Fruit fly (Drosophila melanogaster) whole organism, embryonic: Measurements from ENCODE around the gene mRpL28.

Experiments
- Blimp-1 ChIP-seq: fragments of 200-800 bp; sonication (Bioruptor generic); optimal IDR thresholded peaks from 3 replicates; lab custom pipeline; 2018; ENCODE audit warnings: missing biosample characterization, missing genetic modification characterization, mild to moderate bottlenecking, moderate library complexity, missing genetic modification reagents
- C15 ChIP-seq: fragments of 200-800 bp; sonication (Bioruptor generic); IDR thresholded peaks from 3 replicates; pipeline ENCODE4 v1.3.6; 2022; ENCODE audit warnings: missing biosample characterization, missing genetic modification characterization
- CG10267 ChIP-seq: fragments of 200-800 bp; sonication (Bioruptor generic); optimal IDR thresholded peaks from 2 replicates; lab custom pipeline; 2018; ENCODE audit warnings: missing biosample characterization, mild to moderate bottlenecking, missing genetic modification characterization, moderate library complexity
- CG11560 ChIP-seq: fragments of 200-800 bp; sonication (Bioruptor generic); IDR thresholded peaks from 3 replicates; pipeline ENCODE4 v1.3.6; 2022; ENCODE audit warnings: missing biosample characterization, missing genetic modification characterization
- CG11696 ChIP-seq: fragments of 200-800 bp; sonication (Bioruptor generic); IDR thresholded peaks from 2 replicates; pipeline ENCODE4 v1.3.6; 2022; ENCODE audit warnings: missing biosample characterization, missing genetic modification characterization
- CG12071 ChIP-seq: fragments of 200-800 bp; sonication (Bioruptor generic); optimal IDR thresholded peaks from 3 replicates; lab custom pipeline; 2018; ENCODE audit warnings: missing biosample characterization, mild to moderate bottlenecking, missing genetic modification characterization
- CG12104 ChIP-seq: fragments of 200-800 bp; sonication (Bioruptor generic); optimal IDR thresholded peaks from 3 replicates; lab custom pipeline; 2016; ENCODE audit warnings: missing biosample characterization, missing genetic modification characterization
- CG12155 ChIP-seq: fragments of 200-800 bp; sonication (Bioruptor generic); optimal IDR thresholded peaks from 3 replicates; lab custom pipeline; 2016; ENCODE audit warnings: missing biosample characterization, missing genetic modification characterization
- CG15601 ChIP-seq: fragments of 200-800 bp; sonication (Bioruptor generic); optimal IDR thresholded peaks from 3 replicates; lab custom pipeline; 2019; ENCODE audit warnings: missing biosample characterization, mild to moderate bottlenecking, missing genetic modification characterization, moderate library complexity
- CG16863 ChIP-seq: fragments of 200-800 bp; sonication (Bioruptor generic); optimal IDR thresholded peaks from 3 replicates; lab custom pipeline; 2016; ENCODE audit warnings: missing biosample characterization, missing genetic modification characterization
- CG17186 ChIP-seq: fragments of 200-800 bp; sonication (Bioruptor generic); optimal IDR thresholded peaks from 3 replicates; lab custom pipeline; 2017; ENCODE audit warnings: missing biosample characterization, missing genetic modification reagents, missing genetic modification characterization
- CG1792 ChIP-seq: fragments of 200-800 bp; sonication (Bioruptor generic); optimal IDR thresholded peaks from 2 replicates; lab custom pipeline; 2016; ENCODE audit warnings: missing biosample characterization, missing genetic modification characterization
- CG31388 ChIP-seq: fragments of 200-800 bp; sonication (Bioruptor generic); optimal IDR thresholded peaks from 2 replicates; lab custom pipeline; 2016; ENCODE audit warnings: missing biosample characterization, missing genetic modification characterization
- CG42726 ChIP-seq: fragments of 200-800 bp; sonication (Bioruptor generic); IDR thresholded peaks from 2 replicates; pipeline ENCODE4 v1.3.6; 2022; ENCODE audit warnings: missing biosample characterization, missing genetic modification characterization; ENCODE audit not compliant: partially characterized antibody
- CG7271 ChIP-seq: fragments of 200-800 bp; sonication (Bioruptor generic); optimal IDR thresholded peaks from 2 replicates; lab custom pipeline; 2018; ENCODE audit warnings: missing biosample characterization, mild to moderate bottlenecking, missing genetic modification characterization, moderate library complexity
- CG8388 ChIP-seq: fragments of 200-800 bp; sonication (Bioruptor generic); optimal IDR thresholded peaks from 2 replicates; lab custom pipeline; 2019; ENCODE audit warnings: missing biosample characterization, mild to moderate bottlenecking, missing genetic modification characterization, moderate library complexity
- CG9797 ChIP-seq: fragments of 200-800 bp; sonication (Bioruptor generic); optimal IDR thresholded peaks from 3 replicates; lab custom pipeline; 2018; ENCODE audit warnings: missing biosample characterization, mild to moderate bottlenecking, missing genetic modification characterization
- CG9876 ChIP-seq: fragments of 200-800 bp; sonication (Bioruptor generic); optimal IDR thresholded peaks from 2 replicates; lab custom pipeline; 2016; ENCODE audit warnings: missing biosample characterization, missing genetic modification characterization
- Camta ChIP-seq: fragments of 200-800 bp; sonication (Bioruptor generic); optimal IDR thresholded peaks from 2 replicates; lab custom pipeline; 2016; ENCODE audit warnings: missing biosample characterization, missing genetic modification characterization
- CrebB ChIP-seq: fragments of 200-800 bp; sonication (Bioruptor generic); optimal IDR thresholded peaks from 3 replicates; lab custom pipeline; 2018; ENCODE audit warnings: missing biosample characterization, mild to moderate bottlenecking, missing genetic modification characterization
- Doc2 ChIP-seq: fragments of 200-800 bp; sonication (Bioruptor generic); IDR thresholded peaks from 2 replicates; pipeline ENCODE4 v1.3.6; 2022; ENCODE audit warnings: missing biosample characterization, missing genetic modification characterization
- Dref ChIP-seq: fragments of 200-800 bp; sonication (Bioruptor generic); IDR thresholded peaks from 2 replicates; pipeline ENCODE4 v1.3.6; 2022; ENCODE audit warnings: missing biosample characterization, missing genetic modification characterization
- E2f1 ChIP-seq: fragments of 200-800 bp; sonication (Bioruptor generic); IDR thresholded peaks from 2 replicates; pipeline ENCODE4 v1.3.6; 2022; ENCODE audit warnings: missing biosample characterization, missing genetic modification characterization
- HHEX ChIP-seq: fragments of 200-800 bp; sonication (Bioruptor generic); optimal IDR thresholded peaks from 3 replicates; lab custom pipeline; 2017; ENCODE audit warnings: missing biosample characterization, mild to moderate bottlenecking, missing genetic modification characterization, missing genetic modification reagents
- HmgD ChIP-seq: fragments of 200-800 bp; sonication (Bioruptor generic); optimal IDR thresholded peaks from 3 replicates; lab custom pipeline; 2016; ENCODE audit warnings: missing biosample characterization, missing genetic modification characterization
- Hmx ChIP-seq: fragments of 200-800 bp; sonication (Bioruptor generic); optimal IDR thresholded peaks from 2 replicates; lab custom pipeline; 2016; ENCODE audit warnings: missing biosample characterization, missing genetic modification characterization
- Hr3 ChIP-seq: fragments of 200-800 bp; sonication (Bioruptor generic); optimal IDR thresholded peaks from 3 replicates; lab custom pipeline; 2016; ENCODE audit warnings: missing biosample characterization, missing genetic modification characterization
- Hr78 ChIP-seq, 2 experiments: fragments of 200-800 bp in 1 of 2; fragments of >200 bp in 1 of 2; sonication (Bioruptor generic) in 1 of 2; optimal IDR thresholded peaks; 2 replicates each; lab custom pipeline; 2017 to 2019; ENCODE audit warnings: missing biosample characterization in 2 of 2, missing genetic modification characterization in 2 of 2, mild to moderate bottlenecking in 1 of 2, moderate library complexity in 1 of 2
- Hsf ChIP-seq: fragments of 200-800 bp; sonication (Bioruptor generic); optimal IDR thresholded peaks from 3 replicates; lab custom pipeline; 2016; ENCODE audit warnings: missing biosample characterization, missing genetic modification characterization
- NC2β ChIP-seq: fragments of 200-800 bp; sonication (Bioruptor generic); optimal IDR thresholded peaks from 2 replicates; lab custom pipeline; 2016; ENCODE audit warnings: missing biosample characterization, missing genetic modification characterization
- Oaz ChIP-seq: fragments of 200-800 bp; sonication (Bioruptor generic); IDR thresholded peaks from 2 replicates; pipeline ENCODE4 v1.3.6; 2022; ENCODE audit warnings: missing biosample characterization, missing genetic modification characterization
- Xrp1 ChIP-seq: fragments of 200-800 bp; sonication (Bioruptor generic); IDR thresholded peaks from 2 replicates; pipeline ENCODE4 v1.3.6; 2022; ENCODE audit warnings: missing biosample characterization, missing genetic modification characterization
- amos ChIP-seq: fragments of 200-800 bp; sonication (Bioruptor generic); IDR thresholded peaks from 2 replicates; pipeline ENCODE4 v1.3.6; 2022; ENCODE audit warnings: missing biosample characterization, missing genetic modification characterization; ENCODE audit not compliant: partially characterized antibody
- corto ChIP-seq: fragments of 200-800 bp; sonication (Bioruptor generic); optimal IDR thresholded peaks from 2 replicates; lab custom pipeline; 2016; ENCODE audit warnings: missing biosample characterization, mild to moderate bottlenecking, missing genetic modification characterization, moderate library complexity
- croc ChIP-seq: fragments of 200-800 bp; sonication (Bioruptor generic); conservative IDR thresholded peaks from 3 replicates; pipeline ENCODE4 v1.3.6; 2022; ENCODE audit warnings: missing biosample characterization, missing genetic modification characterization
- emc ChIP-seq: fragments of 200-800 bp; sonication (Bioruptor generic); optimal IDR thresholded peaks from 2 replicates; lab custom pipeline; 2016; ENCODE audit warnings: missing biosample characterization, missing genetic modification characterization
- ftz-f1 ChIP-seq: fragments of 200-800 bp; sonication (Bioruptor generic); optimal IDR thresholded peaks from 2 replicates; lab custom pipeline; 2016; ENCODE audit warnings: missing biosample characterization, missing genetic modification characterization
- h ChIP-seq: fragments of >200 bp; optimal IDR thresholded peaks from 2 replicates; lab custom pipeline; 2017
- ind ChIP-seq: fragments of 200-800 bp; sonication (Bioruptor generic); optimal IDR thresholded peaks from 3 replicates; lab custom pipeline; 2016; ENCODE audit warnings: missing biosample characterization, missing genetic modification characterization
- inv ChIP-seq: fragments of 200-800 bp; sonication (Bioruptor generic); IDR thresholded peaks from 2 replicates; pipeline ENCODE4 v1.3.6; 2022; ENCODE audit warnings: missing biosample characterization, missing genetic modification characterization; ENCODE audit not compliant: partially characterized antibody
- lilli ChIP-seq: fragments of 200-800 bp; sonication (Bioruptor generic); optimal IDR thresholded peaks from 3 replicates; lab custom pipeline; 2016; ENCODE audit warnings: missing biosample characterization, missing genetic modification characterization
- luna ChIP-seq: fragments of 200-800 bp; sonication (Bioruptor generic); optimal IDR thresholded peaks from 2 replicates; lab custom pipeline; 2016; ENCODE audit warnings: missing biosample characterization, missing genetic modification characterization
- mam ChIP-seq: fragments of 200-800 bp; sonication (Bioruptor generic); optimal IDR thresholded peaks from 3 replicates; lab custom pipeline; 2016; ENCODE audit warnings: missing biosample characterization, missing genetic modification characterization
- otp ChIP-seq: fragments of 200-800 bp; sonication (Bioruptor generic); IDR thresholded peaks from 3 replicates; pipeline ENCODE4, ENCODE4 v1.3.6; 2022; ENCODE audit warnings: missing biosample characterization, missing genetic modification characterization
- phol ChIP-seq: fragments of 200-800 bp; sonication (Bioruptor generic); optimal IDR thresholded peaks from 3 replicates; lab custom pipeline; 2018; ENCODE audit warnings: missing biosample characterization, mild to moderate bottlenecking, missing genetic modification characterization, moderate library complexity
- slbo ChIP-seq: fragments of 200-800 bp; sonication (Bioruptor generic); IDR thresholded peaks from 2 replicates; pipeline ENCODE4 v1.3.6; 2022; ENCODE audit warnings: missing biosample characterization, missing genetic modification characterization
- sna ChIP-seq: fragments of 200-800 bp; sonication (Bioruptor generic); IDR thresholded peaks from 2 replicates; pipeline ENCODE4 v1.3.6; 2022; ENCODE audit warnings: missing biosample characterization, missing genetic modification characterization; ENCODE audit not compliant: partially characterized antibody
- so ChIP-seq: fragments of 200-800 bp; sonication (Bioruptor generic); IDR thresholded peaks from 3 replicates; pipeline ENCODE4 v1.3.6; 2022; ENCODE audit warnings: missing biosample characterization, missing genetic modification characterization
- tgo ChIP-seq: fragments of 200-800 bp; sonication (Bioruptor generic); IDR thresholded peaks from 3 replicates; pipeline ENCODE4 v1.3.6; 2022; ENCODE audit warnings: missing biosample characterization, missing genetic modification characterization
- tup ChIP-seq: fragments of 200-800 bp; sonication (Bioruptor generic); optimal IDR thresholded peaks from 2 replicates; lab custom pipeline; 2016; ENCODE audit warnings: missing biosample characterization, mild to moderate bottlenecking, missing genetic modification characterization, moderate library complexity
- vnd ChIP-seq: fragments of 200-800 bp; sonication (Bioruptor generic); IDR thresholded peaks from 3 replicates; pipeline ENCODE4 v1.3.6; 2022; ENCODE audit warnings: missing biosample characterization, missing genetic modification characterization; ENCODE audit not compliant: partially characterized antibody

Gene mRpL28

DNA sequence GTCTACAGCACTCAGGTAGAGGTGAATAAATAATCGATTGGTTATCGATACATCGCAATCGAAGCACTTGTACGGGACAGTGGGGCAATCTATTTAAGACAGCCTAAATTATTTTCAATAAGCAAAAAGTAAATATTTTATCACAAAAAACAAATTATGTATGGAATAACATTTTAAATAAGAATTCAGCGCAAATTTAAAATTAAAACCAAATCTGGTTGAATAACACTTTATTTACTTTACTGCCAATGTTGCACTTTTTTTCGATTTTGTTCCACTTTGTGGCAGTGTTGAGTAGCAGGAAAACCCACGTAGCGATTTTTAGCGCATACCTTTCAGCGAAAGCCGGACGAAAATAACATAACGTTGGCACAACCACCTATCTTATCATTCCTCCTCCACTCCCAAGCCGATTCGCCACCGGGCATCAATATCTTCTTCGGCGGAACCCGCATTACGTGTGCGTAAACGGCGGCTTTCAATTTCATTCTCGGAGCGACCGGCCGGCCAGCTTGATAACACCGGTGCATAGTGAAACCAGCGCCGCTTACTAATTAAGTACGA lies 3.3 kb downstream of the mRpL28 start, which contains the start of the genes Gmd and CG3792 (continued):
- TF ChIP-seq Hsf = peak; percentile 97
- peak; percentile 92 for TF ChIP-seq CG15601 (tag; lab: Kevin White, UChicago)
- TF ChIP-seq CG12071 (GFP tag; lab: Kevin White, UChicago) = no peak
- peak; percentile 96 for TF ChIP-seq phol (tag; lab: Kevin White, UChicago)
- TF ChIP-seq lilli = peak; percentile 98
- TF ChIP-seq h (lab: Kevin White, UChicago) = no peak
- TF ChIP-seq mam (GFP tag; lab: Kevin White, UChicago) = peak; percentile 97
- peak; percentile 77 for TF ChIP-seq Dref
- peak; percentile 94 for TF ChIP-seq croc
- peak; percentile 77 for TF ChIP-seq CrebB (tag; lab: Kevin White, UChicago)
- TF ChIP-seq Hmx (GFP tag; lab: Kevin White, UChicago) = peak; percentile 92
- peak in 1 of 2 experiments; percentile 78 for TF ChIP-seq Hr78 (GFP tag; optimal IDR thresholded peaks at IDR 0.05; lab: Kevin White, UChicago)
- TF ChIP-seq otp (GFP tag; lab: Robert Waterston, UW) = peak; percentile 89
- peak; percentile 52 for TF ChIP-seq ftz-f1 (GFP tag; lab: Kevin White, UChicago)
- TF ChIP-seq Doc2 (GFP tag; lab: Robert Waterston, UW) = peak; percentile 82
- TF ChIP-seq CG16863 = peak; percentile 95
- TF ChIP-seq vnd = peak; percentile 88
- TF ChIP-seq CG17186 = peak; percentile 63
- peak; percentile 98 for TF ChIP-seq CG10267 (tag; lab: Kevin White, UChicago)
- peak; percentile 91 for TF ChIP-seq Blimp-1 (GFP tag; lab: Kevin White, UChicago)
- TF ChIP-seq CG9797 (GFP tag; lab: Kevin White, UChicago) = peak; percentile 45
- TF ChIP-seq CG1792 (GFP tag; lab: Kevin White, UChicago) = peak; percentile 82
- TF ChIP-seq inv (GFP tag; lab: Robert Waterston, UW) = peak; percentile 84
- TF ChIP-seq CG12155 = peak; percentile 94
- TF ChIP-seq Xrp1 (GFP tag; lab: Robert Waterston, UW) = peak; percentile 98
- TF ChIP-seq Camta (GFP tag; lab: Kevin White, UChicago) = peak; percentile 96
- peak; percentile 82 for TF ChIP-seq CG8388 (GFP tag; lab: Kevin White, UChicago)
- no peak for TF ChIP-seq corto (GFP tag; lab: Kevin White, UChicago)
- TF ChIP-seq E2f1 (GFP tag; lab: Robert Waterston, UW) = peak; percentile 96
- TF ChIP-seq emc (GFP tag; lab: Kevin White, UChicago) = peak; percentile 81
- TF ChIP-seq HmgD (GFP tag; lab: Kevin White, UChicago) = peak; percentile 87
- TF ChIP-seq CG9876 (GFP tag; lab: Kevin White, UChicago) = peak; percentile 75
- TF ChIP-seq amos (GFP tag; lab: Robert Waterston, UW) = peak; percentile 76
- TF ChIP-seq CG11696 = peak; percentile 89
- TF ChIP-seq tup (GFP tag; lab: Kevin White, UChicago) = peak; percentile 78
- TF ChIP-seq CG31388 (GFP tag; lab: Kevin White, UChicago) = peak; percentile 88
- peak; percentile 92 for TF ChIP-seq so (GFP tag; lab: Robert Waterston, UW)
- peak; percentile 95 for TF ChIP-seq Hr3 (GFP tag; lab: Kevin White, UChicago)
- TF ChIP-seq NC2β (GFP tag; lab: Kevin White, UChicago) = peak; percentile 91
- TF ChIP-seq C15 (GFP tag; lab: Robert Waterston, UW) = peak; percentile 92
- peak; percentile 92 for TF ChIP-seq CG11560 (tag; lab: Robert Waterston, UW)
- TF ChIP-seq sna (GFP tag; lab: Robert Waterston, UW) = peak; percentile 80
- TF ChIP-seq Oaz (GFP tag; lab: Robert Waterston, UW) = peak; percentile 89
- TF ChIP-seq CG42726 (GFP tag; lab: Robert Waterston, UW) = peak; percentile 76
- TF ChIP-seq tgo = peak; percentile 97
- TF ChIP-seq luna (GFP tag; lab: Kevin White, UChicago) = peak; percentile 86
- peak; percentile 94 for TF ChIP-seq HHEX (GFP tag; lab: Kevin White, UChicago)
- peak; percentile 97 for TF ChIP-seq ind (GFP tag; lab: Kevin White, UChicago)
- peak; percentile 93 for TF ChIP-seq CG12104 (GFP tag; lab: Kevin White, UChicago)
- peak; percentile 98 for TF ChIP-seq slbo (GFP tag; lab: Robert Waterston, UW)
- TF ChIP-seq CG7271 (tag; lab: Kevin White, UChicago) = peak; percentile 77
